Worm (Caenorhabditis elegans) whole organism, late embryonic: Measurements from ENCODE around the gene C02H6.3.

Experiments
- C08G9.2 ChIP-seq: sonication (generic microtip); optimal IDR thresholded peaks from 2 replicates; lab custom pipeline; 2016; ENCODE audit warnings: mild to moderate bottlenecking, missing genetic modification characterization, moderate library complexity, missing compliant biosample characterization
- K02D7.2 ChIP-seq: sonication (generic microtip); optimal IDR thresholded peaks from 2 replicates; lab custom pipeline; 2017; ENCODE audit warnings: mild to moderate bottlenecking, missing genetic modification characterization, missing compliant biosample characterization
- K09A11.1 ChIP-seq: sonication (generic microtip); optimal IDR thresholded peaks from 2 replicates; lab custom pipeline; 2017; ENCODE audit warnings: antibody characterized with exemption, mild to moderate bottlenecking, missing genetic modification characterization, missing compliant biosample characterization; ENCODE audit not compliant: insufficient read depth
- T23F11.4 ChIP-seq: fragments of 200-800 bp; sonication (Bioruptor generic); optimal IDR thresholded peaks from 2 replicates; lab custom pipeline; 2018; ENCODE audit warnings: mild to moderate bottlenecking, missing genetic modification characterization, missing compliant biosample characterization
- ahr-1 ChIP-seq: sonication (generic microtip); optimal IDR thresholded peaks from 2 replicates; lab custom pipeline; 2016; ENCODE audit warnings: missing genetic modification characterization, missing compliant biosample characterization
- ceh-24 ChIP-seq: sonication (generic microtip); optimal IDR thresholded peaks from 2 replicates; lab custom pipeline; 2016; ENCODE audit warnings: mild to moderate bottlenecking, missing genetic modification characterization, missing compliant biosample characterization
- ceh-34 ChIP-seq: sonication (generic microtip); optimal IDR thresholded peaks from 2 replicates; lab custom pipeline; 2016; ENCODE audit warnings: mild to moderate bottlenecking, missing genetic modification characterization, missing compliant biosample characterization
- ceh-6 ChIP-seq: fragments of 200-800 bp; sonication (Bioruptor generic); optimal IDR thresholded peaks from 2 replicates; lab custom pipeline; 2018; ENCODE audit warnings: mild to moderate bottlenecking, missing genetic modification characterization, missing compliant biosample characterization
- ceh-9 ChIP-seq: sonication (generic microtip); optimal IDR thresholded peaks from 2 replicates; lab custom pipeline; 2016; ENCODE audit warnings: mild to moderate bottlenecking, missing genetic modification characterization, inconsistent platforms, missing compliant biosample characterization
- che-1 ChIP-seq: sonication (generic microtip); optimal IDR thresholded peaks from 2 replicates; lab custom pipeline; 2016; ENCODE audit warnings: mild to moderate bottlenecking, missing genetic modification characterization, missing compliant biosample characterization
- elt-2 ChIP-seq: sonication (generic microtip); optimal IDR thresholded peaks from 2 replicates; lab custom pipeline; 2016; ENCODE audit warnings: missing genetic modification reagents, missing genetic modification characterization, missing compliant biosample characterization
- eyg-1 ChIP-seq: sonication (generic microtip); optimal IDR thresholded peaks from 2 replicates; lab custom pipeline; 2016; ENCODE audit warnings: missing genotype, missing genetic modification characterization, missing compliant biosample characterization
- fax-1 ChIP-seq: sonication (generic microtip); optimal IDR thresholded peaks from 2 replicates; lab custom pipeline; 2016; ENCODE audit warnings: missing genotype, missing genetic modification characterization, missing compliant biosample characterization
- gmeb-2 ChIP-seq: sonication (generic microtip); optimal IDR thresholded peaks from 2 replicates; lab custom pipeline; 2016; ENCODE audit warnings: missing genetic modification characterization, inconsistent platforms, missing compliant biosample characterization
- hlh-15 ChIP-seq: sonication (generic microtip); optimal IDR thresholded peaks from 2 replicates; lab custom pipeline; 2016; ENCODE audit warnings: missing genetic modification characterization, missing compliant biosample characterization
- hlh-30 ChIP-seq: sonication (generic microtip); optimal IDR thresholded peaks from 2 replicates; lab custom pipeline; 2017; ENCODE audit warnings: antibody characterized with exemption, missing genetic modification characterization, missing compliant biosample characterization; ENCODE audit not compliant: insufficient read depth
- lim-6 ChIP-seq: sonication (generic microtip); optimal IDR thresholded peaks from 2 replicates; lab custom pipeline; 2016; ENCODE audit warnings: missing genetic modification characterization, missing compliant biosample characterization
- madf-2 ChIP-seq: sonication (generic microtip); optimal IDR thresholded peaks from 2 replicates; lab custom pipeline; 2017; ENCODE audit warnings: missing genetic modification characterization, missing compliant biosample characterization
- mec-3 ChIP-seq: sonication (generic microtip); optimal IDR thresholded peaks from 2 replicates; lab custom pipeline; 2016; ENCODE audit warnings: borderline replicate concordance, missing genetic modification characterization, missing compliant biosample characterization
- nhr-232 ChIP-seq: sonication (generic microtip); optimal IDR thresholded peaks from 2 replicates; lab custom pipeline; 2016; ENCODE audit warnings: missing genetic modification characterization, missing compliant biosample characterization
- npax-4 ChIP-seq: sonication (generic microtip); optimal IDR thresholded peaks from 2 replicates; lab custom pipeline; 2016; ENCODE audit warnings: missing genetic modification characterization, missing compliant biosample characterization
- pag-3 ChIP-seq: sonication (generic microtip); optimal IDR thresholded peaks from 2 replicates; lab custom pipeline; 2016; ENCODE audit warnings: missing compliant biosample characterization, missing genetic modification characterization, borderline replicate concordance
- pha-2 ChIP-seq: sonication (generic microtip); optimal IDR thresholded peaks from 2 replicates; lab custom pipeline; 2017; ENCODE audit warnings: mild to moderate bottlenecking, missing genetic modification characterization, missing compliant biosample characterization
- ref-2 ChIP-seq: sonication (generic microtip); optimal IDR thresholded peaks from 2 replicates; lab custom pipeline; 2016; ENCODE audit warnings: missing genetic modification characterization, missing compliant biosample characterization
- rnt-1 ChIP-seq: sonication (generic microtip); optimal IDR thresholded peaks from 2 replicates; lab custom pipeline; 2016; ENCODE audit warnings: missing genetic modification characterization, missing compliant biosample characterization
- sdc-2 ChIP-seq: sonication (generic microtip); optimal IDR thresholded peaks from 2 replicates; lab custom pipeline; 2016; ENCODE audit warnings: missing genotype, missing genetic modification characterization, missing compliant biosample characterization
- sox-2 ChIP-seq: fragments of 200-800 bp; sonication (Bioruptor generic); IDR thresholded peaks from 2 replicates; pipeline ENCODE4 v1.3.6; 2022; ENCODE audit warnings: missing genetic modification reagents, missing genetic modification characterization, missing compliant biosample characterization
- sox-4 ChIP-seq: sonication (generic microtip); optimal IDR thresholded peaks from 2 replicates; lab custom pipeline; 2017; ENCODE audit warnings: mild to moderate bottlenecking, missing genetic modification characterization, inconsistent platforms, missing compliant biosample characterization
- syd-9 ChIP-seq: sonication (generic microtip); optimal IDR thresholded peaks from 2 replicates; lab custom pipeline; 2016; ENCODE audit warnings: mild to moderate bottlenecking, missing genetic modification characterization, moderate library complexity, missing compliant biosample characterization
- tbx-7 ChIP-seq: sonication (generic microtip); optimal IDR thresholded peaks from 2 replicates; lab custom pipeline; 2016; ENCODE audit warnings: missing genotype, missing genetic modification characterization, missing compliant biosample characterization
- unc-3 ChIP-seq, 2 experiments: fragments of 200-800 bp in 1 of 2; sonication (Bioruptor generic) in 1 of 2; sonication (generic microtip) in 1 of 2; conservative IDR thresholded peaks in 1 of 2; optimal IDR thresholded peaks in 1 of 2; 2 replicates each; pipeline versions ENCODE4 v1.3.6 to Lab custom; 2016 to 2022; ENCODE audit warnings: missing compliant biosample characterization in 2 of 2, missing genetic modification characterization in 2 of 2, missing genetic modification reagents in 1 of 2
- unc-42 ChIP-seq: sonication (generic microtip); optimal IDR thresholded peaks from 2 replicates; lab custom pipeline; 2016; ENCODE audit warnings: missing genotype, missing genetic modification characterization, missing compliant biosample characterization
- unc-55 ChIP-seq: sonication (generic microtip); optimal IDR thresholded peaks from 2 replicates; lab custom pipeline; 2017; ENCODE audit warnings: missing biosample characterization, missing genetic modification reagents, missing genetic modification characterization
- ztf-16 ChIP-seq: sonication (generic microtip); optimal IDR thresholded peaks from 2 replicates; lab custom pipeline; 2017; ENCODE audit warnings: missing genetic modification characterization, missing compliant biosample characterization

The C02H6.3 gene

DNA sequence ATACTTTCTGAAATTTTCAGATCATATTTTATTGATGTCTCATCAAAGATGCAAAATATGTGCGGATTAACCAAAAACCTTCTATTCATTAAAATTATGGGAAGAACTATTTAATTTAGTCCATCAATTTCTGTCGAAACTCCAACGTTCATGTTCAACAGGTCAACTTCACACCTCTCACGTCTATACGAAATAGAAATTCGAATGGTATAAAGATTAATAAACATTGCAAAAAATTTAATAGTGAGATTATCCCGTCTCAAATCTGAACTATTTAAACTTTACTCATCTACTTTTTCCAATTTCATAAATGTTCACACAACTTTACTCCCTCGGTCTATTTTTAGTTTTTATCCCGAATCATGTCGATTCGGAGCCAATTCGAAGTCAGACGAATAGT lies 21.9 kb upstream of the C02H6.3 start, which contains the start of gene R13D7.2:
Gene R13D7.2, plus strand, starts transcription at position 301 of the 400 bp plus-strand sequence.
- TF ChIP-seq sdc-2 (tag; lab: Kevin White, UChicago) (no peak), lim-6 (tag; lab: Kevin White, UChicago) (no peak), hlh-15 (tag; lab: Kevin White, UChicago) (no peak), unc-3 (GFP tag; conservative IDR thresholded peaks at IDR 0.05; lab: Robert Waterston, UW) (no peak), unc-3 (tag; optimal IDR thresholded peaks at IDR 0.05; lab: Kevin White, UChicago) (no peak), nhr-232 (tag; lab: Kevin White, UChicago) (no peak), ahr-1 (tag; lab: Kevin White, UChicago) (no peak), elt-2 (tag; lab: Kevin White, UChicago) (no peak), che-1 (tag; lab: Kevin White, UChicago) (no peak), mec-3 (tag; lab: Kevin White, UChicago) (no peak), unc-42 (tag; lab: Kevin White, UChicago) (no peak), K02D7.2 (tag; lab: Kevin White, UChicago) (no peak), npax-4 (tag; lab: Kevin White, UChicago) (no peak), ceh-6 (GFP tag; lab: Kevin White, UChicago) (no peak), syd-9 (tag; lab: Kevin White, UChicago) (no peak), eyg-1 (tag; lab: Kevin White, UChicago) (no peak), hlh-30 (tag; lab: Kevin White, UChicago) (no peak)

DNA sequence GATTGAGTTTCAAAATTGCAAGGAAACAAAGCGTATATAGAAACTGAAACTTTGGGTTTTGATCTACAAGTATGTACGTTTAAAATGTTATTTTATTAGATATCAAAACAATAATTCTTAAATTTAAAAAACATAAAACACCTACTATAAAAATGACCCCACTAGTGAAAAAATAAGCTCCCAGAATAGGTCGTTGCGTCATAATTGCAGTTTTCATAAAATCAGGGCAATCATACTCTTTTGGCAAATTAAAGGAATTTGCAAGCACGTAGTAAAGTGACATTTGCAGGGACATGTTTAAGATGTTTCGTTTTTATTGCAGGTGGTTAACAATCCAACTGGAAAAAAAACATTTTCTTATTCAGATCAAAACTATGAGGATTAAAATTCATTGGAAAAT lies 20.9 kb upstream of the C02H6.3 start, which contains the start of gene srt-6:
Gene srt-6, minus strand, starts transcription at position 295 of the 400 bp plus-strand sequence.
- TF ChIP-seq syd-9 (tag; lab: Kevin White, UChicago) (no peak), madf-2 (no peak)

DNA sequence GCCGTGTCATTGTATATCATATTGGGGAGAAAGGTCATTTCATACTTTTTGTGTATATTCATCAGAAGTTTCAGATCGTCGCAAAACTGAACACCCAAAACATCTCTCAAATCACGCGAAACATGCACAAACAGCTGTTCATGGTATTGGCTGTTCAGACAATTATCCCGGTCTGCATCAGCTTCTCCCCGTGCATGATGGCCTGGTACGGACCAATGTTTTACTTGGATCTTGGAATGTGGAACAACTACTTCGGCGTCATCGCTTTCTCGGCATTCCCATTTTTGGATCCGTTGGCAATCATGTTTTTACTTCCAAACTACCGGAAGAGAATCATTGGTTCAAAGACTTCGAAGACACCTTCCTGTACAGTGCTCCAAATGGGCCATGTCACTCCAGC lies 15.8 kb upstream of the C02H6.3 start:
- TF ChIP-seq ceh-34 (tag; lab: Kevin White, UChicago) (no peak), syd-9 (tag; lab: Kevin White, UChicago) (no peak), unc-55 (GFP tag; lab: Kevin White, UChicago) (no peak), ztf-16 (no peak), hlh-15 (tag; lab: Kevin White, UChicago) (no peak)

DNA sequence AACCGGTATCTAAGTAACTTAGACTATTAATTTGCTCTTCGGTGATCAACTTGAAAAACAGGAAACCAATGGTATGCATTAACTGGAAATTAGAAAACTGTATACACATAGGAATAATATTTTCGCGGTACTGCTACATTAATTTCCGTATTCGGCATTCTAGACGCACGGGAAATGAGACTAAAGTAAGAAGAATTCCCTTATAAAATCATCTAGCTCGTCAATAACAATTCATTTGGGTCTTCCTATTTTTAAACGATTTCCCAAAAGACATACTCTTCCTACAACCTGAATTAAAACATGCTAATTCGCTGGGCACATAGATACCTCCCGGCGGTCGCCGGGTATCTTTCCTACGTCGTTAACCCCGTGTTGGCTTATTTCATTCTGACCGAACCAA lies 14.7 kb upstream of the C02H6.3 start, which contains the start of gene srj-13:
Gene srj-13, plus strand, starts transcription at position 301 of the 400 bp plus-strand sequence.
- no peak for TF ChIP-seq unc-55 (GFP tag; lab: Kevin White, UChicago)
- no peak for TF ChIP-seq sox-2
- TF ChIP-seq sox-4 (tag; lab: Kevin White, UChicago) = no peak
- no peak for TF ChIP-seq ceh-9 (tag; lab: Kevin White, UChicago)
- TF ChIP-seq tbx-7 (tag; lab: Kevin White, UChicago) = no peak
- TF ChIP-seq rnt-1 (tag; lab: Kevin White, UChicago) = no peak
- no peak for TF ChIP-seq fax-1 (tag; lab: Kevin White, UChicago)
- no peak for TF ChIP-seq ref-2
- TF ChIP-seq pag-3 (tag; lab: Kevin White, UChicago) = no peak
- TF ChIP-seq pha-2 (tag; lab: Kevin White, UChicago) = no peak
- no peak for TF ChIP-seq T23F11.4 (GFP tag; lab: Kevin White, UChicago)
- TF ChIP-seq, all 69 proteins: peak for 0

DNA sequence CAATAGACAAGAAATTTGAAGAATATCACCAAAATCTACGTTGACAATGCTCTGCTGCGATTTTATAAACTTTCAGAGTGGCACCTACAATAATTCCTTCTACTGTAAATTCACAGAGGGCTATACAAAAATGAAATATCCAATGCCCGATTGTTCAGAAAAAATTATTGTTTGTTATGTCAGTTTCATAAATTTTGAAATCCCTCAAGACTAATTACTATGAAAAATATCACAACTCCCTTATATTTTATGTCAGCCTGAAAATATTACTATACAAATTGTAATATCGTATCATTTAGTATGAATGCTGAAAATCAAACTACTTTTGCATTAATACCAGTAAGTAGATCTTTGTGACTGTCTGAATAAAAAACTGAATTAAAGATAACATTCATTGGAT lies 12.9 kb upstream of the C02H6.3 start, which contains the start of gene srx-60:
Gene srx-60, plus strand, starts transcription at position 301 of the 400 bp plus-strand sequence.
- TF ChIP-seq hlh-15 (tag; lab: Kevin White, UChicago) = no peak
- no peak for TF ChIP-seq mec-3 (tag; lab: Kevin White, UChicago)
- TF ChIP-seq nhr-232 (tag; lab: Kevin White, UChicago) = no peak
- TF ChIP-seq ceh-24 (tag; lab: Kevin White, UChicago) = no peak
- no peak for TF ChIP-seq C08G9.2
- TF ChIP-seq ahr-1 (tag; lab: Kevin White, UChicago) = no peak
- TF ChIP-seq pha-2 (tag; lab: Kevin White, UChicago) = no peak
- TF ChIP-seq gmeb-2 (tag; lab: Kevin White, UChicago) = no peak
- TF ChIP-seq che-1 (tag; lab: Kevin White, UChicago) = no peak
- no peak for TF ChIP-seq K09A11.1 (tag; lab: Kevin White, UChicago)
- TF ChIP-seq ceh-9 (tag; lab: Kevin White, UChicago) = no peak
- no peak for TF ChIP-seq tbx-7 (tag; lab: Kevin White, UChicago)
